Fruit fly (Drosophila melanogaster): ENCODE measurements around the gene CG43115.

CG43115 gene

DNA sequence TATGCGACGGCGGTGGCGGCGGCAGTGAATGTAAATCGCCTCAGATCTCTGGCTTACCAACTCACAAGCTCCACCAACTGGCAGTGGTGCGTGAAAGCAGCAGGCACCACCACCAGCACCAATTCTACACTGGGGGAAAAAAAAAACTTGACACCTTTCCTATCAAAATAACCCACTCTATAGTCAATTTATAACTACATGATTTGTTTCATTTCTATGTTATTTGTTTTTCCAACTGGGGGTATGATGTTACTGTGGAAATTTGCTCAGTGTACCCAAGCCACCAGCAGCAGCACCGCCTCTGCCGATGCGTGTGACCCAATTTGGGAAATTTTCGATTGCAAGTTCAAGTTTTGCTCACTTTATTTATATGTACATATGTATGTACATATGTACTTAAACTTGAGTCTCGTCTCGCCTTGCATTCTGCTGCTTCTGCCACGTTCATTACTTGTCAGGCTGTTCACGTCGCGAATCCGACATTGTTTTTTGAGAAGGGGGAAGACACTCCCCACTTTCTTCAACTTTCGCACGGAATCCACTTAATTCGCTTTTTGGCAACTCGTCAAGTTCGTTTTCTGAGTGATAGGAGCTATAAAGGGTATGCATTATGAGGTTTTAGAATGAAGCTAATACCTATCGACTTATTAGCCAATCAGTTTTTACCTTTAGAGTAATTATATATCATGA, 6.9 kb downstream of the CG43115 start (continued):
- TF ChIP-seq CG10669 (GFP tag; optimal IDR thresholded peaks at IDR 0.05), result peak; percentile 41
- TF ChIP-seq achi (GFP tag; optimal IDR thresholded peaks at IDR 0.05), result peak; percentile 79
- TF ChIP-seq CG6808 (GFP tag; optimal IDR thresholded peaks at IDR 0.05), result peak; percentile 11
- peak; percentile 89 for TF ChIP-seq Met (GFP tag; optimal IDR thresholded peaks at IDR 0.05)
- peak; percentile 82 for TF ChIP-seq Ets21C (GFP tag; optimal IDR thresholded peaks at IDR 0.05)
- TF ChIP-seq Smox (GFP tag; optimal IDR thresholded peaks at IDR 0.05), result peak; percentile 83
- TF ChIP-seq ss (GFP tag; optimal IDR thresholded peaks at IDR 0.05), result peak in 1 of 2 experiments; percentile 42
- peak; percentile 4 for TF ChIP-seq CG3032 (tag; optimal IDR thresholded peaks at IDR 0.05)
- peak; percentile 87 for TF ChIP-seq esn (GFP tag; optimal IDR thresholded peaks at IDR 0.05)
- TF ChIP-seq CG16779 (tag; optimal IDR thresholded peaks at IDR 0.05), result peak; percentile 47
- TF ChIP-seq CG34406 (GFP tag; optimal IDR thresholded peaks at IDR 0.05), result peak; percentile 88
- peak; percentile 78 for TF ChIP-seq Sox14 (GFP tag; optimal IDR thresholded peaks at IDR 0.05)
- peak; percentile 73 for TF ChIP-seq CG10631 (GFP tag; optimal IDR thresholded peaks at IDR 0.05)
- TF ChIP-seq Blimp-1 (GFP tag; optimal IDR thresholded peaks at IDR 0.05), result peak; percentile 92
- peak; percentile 84 for TF ChIP-seq acj6 (GFP tag; optimal IDR thresholded peaks at IDR 0.05)

DNA sequence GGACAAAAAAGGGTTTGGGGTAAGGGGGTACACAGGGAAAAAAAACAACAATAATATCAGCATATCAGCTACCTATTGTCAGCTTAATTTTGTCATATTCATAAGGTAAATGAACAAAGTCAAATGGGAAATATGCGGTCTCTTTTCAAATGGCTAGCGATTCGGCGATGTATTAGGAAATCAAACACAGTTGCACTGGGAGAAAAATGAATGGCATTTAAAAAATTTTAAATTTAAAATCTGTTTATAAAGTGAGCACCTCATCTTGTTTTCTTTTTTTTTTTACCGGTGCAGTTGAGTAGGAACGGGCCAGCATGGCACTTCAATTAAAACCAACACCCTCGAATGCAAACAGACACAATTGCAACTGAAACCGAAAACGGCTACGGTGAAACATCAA, 12.2 kb downstream of the CG43115 start:
- TF ChIP-seq topi (GFP tag; optimal IDR thresholded peaks at IDR 0.05), result no peak
- TF ChIP-seq esn (GFP tag; optimal IDR thresholded peaks at IDR 0.05), result no peak
- TF ChIP-seq CG1621 (tag; optimal IDR thresholded peaks at IDR 0.05), result no peak
- no peak for TF ChIP-seq CG11294 (GFP tag; IDR thresholded peaks at IDR 0.05)
- no peak for TF ChIP-seq CG3032 (tag; optimal IDR thresholded peaks at IDR 0.05)
- TF ChIP-seq dac (GFP tag; optimal IDR thresholded peaks at IDR 0.05), result no peak
- TF ChIP-seq acj6 (GFP tag; optimal IDR thresholded peaks at IDR 0.05), result no peak
- TF ChIP-seq lz (GFP tag; optimal IDR thresholded peaks at IDR 0.05), result no peak
- no peak for TF ChIP-seq Hr38 (GFP tag; optimal IDR thresholded peaks at IDR 0.05)
- TF ChIP-seq salr (GFP tag; optimal IDR thresholded peaks at IDR 0.05), result no peak
- no peak for TF ChIP-seq Sox15 (GFP tag; optimal IDR thresholded peaks at IDR 0.05)
- TF ChIP-seq CG6792 (GFP tag; optimal IDR thresholded peaks at IDR 0.05), result no peak
- TF ChIP-seq CG9139 (GFP tag; optimal IDR thresholded peaks at IDR 0.05), result no peak
- no peak for TF ChIP-seq fd59A (GFP tag; optimal IDR thresholded peaks at IDR 0.05)
- no peak for TF ChIP-seq Ets96B (tag; optimal IDR thresholded peaks at IDR 0.05)
- no peak for TF ChIP-seq Lpt (GFP tag; optimal IDR thresholded peaks at IDR 0.05)
- no peak for TF ChIP-seq OdsH (GFP tag; optimal IDR thresholded peaks at IDR 0.05)
- TF ChIP-seq eg (GFP tag; IDR thresholded peaks at IDR 0.05), result peak; percentile 32; the same call in 1 of the 3 replicates
- TF ChIP-seq Sox102F (GFP tag; optimal IDR thresholded peaks at IDR 0.05), result no peak
- TF ChIP-seq CG10631 (GFP tag; optimal IDR thresholded peaks at IDR 0.05), result peak; percentile 31
- no peak for TF ChIP-seq CG7368 (GFP tag; optimal IDR thresholded peaks at IDR 0.05)
- TF ChIP-seq Hr39 (GFP tag; optimal IDR thresholded peaks at IDR 0.05), result no peak
- no peak for TF ChIP-seq dsx (GFP tag; optimal IDR thresholded peaks at IDR 0.05; ENCODE audit: poor library complexity, severe bottlenecking)
- no peak for TF ChIP-seq vri (GFP tag; optimal IDR thresholded peaks at IDR 0.05)
- no peak for TF ChIP-seq CG16779 (tag; optimal IDR thresholded peaks at IDR 0.05)
- no peak for TF ChIP-seq fd85E (GFP tag; optimal IDR thresholded peaks at IDR 0.05)
- no peak for TF ChIP-seq fkh (GFP tag; optimal IDR thresholded peaks at IDR 0.05)
- no peak for TF ChIP-seq CG31627 (GFP tag; optimal IDR thresholded peaks at IDR 0.05)
- peak; percentile 34 for TF ChIP-seq CG15336 (GFP tag; IDR thresholded peaks at IDR 0.05)
- no peak for TF ChIP-seq Gug (GFP tag; IDR thresholded peaks at IDR 0.05)
- no peak for TF ChIP-seq CG8319 (GFP tag; optimal IDR thresholded peaks at IDR 0.05)
- TF ChIP-seq CG6808 (GFP tag; optimal IDR thresholded peaks at IDR 0.05), result no peak
- TF ChIP-seq ss (GFP tag; optimal IDR thresholded peaks at IDR 0.05), result no peak
- no peak for TF ChIP-seq CG11902 (GFP tag; optimal IDR thresholded peaks at IDR 0.05)
- TF ChIP-seq Smox (GFP tag; optimal IDR thresholded peaks at IDR 0.05), result no peak
- peak; percentile 58 for TF ChIP-seq Eip78C (GFP tag)
- no peak for TF ChIP-seq Sox14 (GFP tag; optimal IDR thresholded peaks at IDR 0.05)
- TF ChIP-seq spab (GFP tag; optimal IDR thresholded peaks at IDR 0.05), result no peak
- peak; percentile 18 for TF ChIP-seq Eip75B (GFP tag; optimal IDR thresholded peaks at IDR 0.05)
- TF ChIP-seq pdm3 (GFP tag; optimal IDR thresholded peaks at IDR 0.05), result peak; percentile 8
- no peak for TF ChIP-seq Blimp-1 (GFP tag; optimal IDR thresholded peaks at IDR 0.05)
- TF ChIP-seq CG6163 (GFP tag; IDR thresholded peaks at IDR 0.05), result peak; percentile 35; the same call in 1 of the 3 replicates
- TF ChIP-seq CG8119 (GFP tag; IDR thresholded peaks at IDR 0.05), result no peak; the same call in 2 of the 3 replicates
